Worm (Caenorhabditis elegans): ENCODE data around the gene math-18.

Gene math-18

ce11 chrII:2166376-2166775 lies 12.6 kb downstream of the math-18 start, which contains the start of gene C33C12.4:
Gene C33C12.4, minus strand, starts transcription at chrII:2166476.
- TF ChIP-seq ces-1 (GFP tag; optimal IDR thresholded peaks at IDR 0.05) (no peak), lin-32 (GFP tag; optimal IDR thresholded peaks at IDR 0.05) (no peak), elt-1 (tag; optimal IDR thresholded peaks at IDR 0.05; ENCODE audit: borderline replicate concordance, insufficient read depth) (no peak), unc-39 (tag; optimal IDR thresholded peaks at IDR 0.05) (no peak), nhr-12 (tag; optimal IDR thresholded peaks at IDR 0.05) (no peak), lin-13 (tag; optimal IDR thresholded peaks at IDR 0.05) (no peak), nhr-2 (tag; optimal IDR thresholded peaks at IDR 0.05) (no peak), zip-8 (tag; optimal IDR thresholded peaks at IDR 0.05) (no peak), elt-3 (tag; optimal IDR thresholded peaks at IDR 0.05) (no peak), M03D4.4 (tag; optimal IDR thresholded peaks at IDR 0.05) (no peak), ceh-39 (tag; optimal IDR thresholded peaks at IDR 0.05) (no peak)

ce11 chrII:2168374-2168773 lies 14.6 kb downstream of the math-18 start, which contains the start of gene fbxb-38:
Gene fbxb-38, minus strand, starts transcription at chrII:2168763.
- TF ChIP-seq zip-8 (tag; optimal IDR thresholded peaks at IDR 0.05) (no peak), bed-3 (GFP tag; optimal IDR thresholded peaks at IDR 0.05) (no peak), flh-1 (GFP tag; optimal IDR thresholded peaks at IDR 0.05) (no peak), snpc-4 (tag; optimal IDR thresholded peaks at IDR 0.05) (no peak), ces-1 (GFP tag; optimal IDR thresholded peaks at IDR 0.05) (no peak), blmp-1 (tag; optimal IDR thresholded peaks at IDR 0.05) (no peak), nhr-12 (tag; optimal IDR thresholded peaks at IDR 0.05) (no peak), nhr-76 (tag; optimal IDR thresholded peaks at IDR 0.05) (no peak), mls-2 (tag; optimal IDR thresholded peaks at IDR 0.05) (no peak), pha-4 (tag; optimal IDR thresholded peaks at IDR 0.05) (no peak), nhr-28 (tag; optimal IDR thresholded peaks at IDR 0.05) (no peak), cnd-1 (tag; optimal IDR thresholded peaks at IDR 0.05) (no peak), nhr-237 (tag; optimal IDR thresholded peaks at IDR 0.05) (no peak), lin-32 (GFP tag; optimal IDR thresholded peaks at IDR 0.05) (no peak)

DNA sequence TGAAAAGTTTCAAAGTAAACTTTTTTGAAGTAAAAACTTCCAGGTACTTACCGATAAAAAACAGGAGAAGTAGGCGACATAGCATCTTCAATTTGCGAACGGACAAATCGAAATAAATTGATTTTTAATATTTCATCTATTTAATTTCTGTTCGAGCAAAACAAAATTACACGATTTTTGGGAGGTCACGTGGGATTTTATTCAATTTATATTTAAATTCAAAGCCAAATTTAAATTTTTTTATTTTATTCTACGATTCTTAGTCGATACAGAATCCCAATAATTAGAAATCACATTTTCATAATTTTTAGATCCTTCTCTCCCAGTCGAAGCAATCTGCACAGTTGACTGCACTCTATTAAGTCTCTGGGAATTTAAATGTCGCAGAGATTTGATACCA lies 16.3 kb downstream of the math-18 start, which contains the start of gene C33C12.12:
C33C12.12 (minus strand) TSS at position 101 of the 400 bp plus-strand sequence.
- TF ChIP-seq elt-3 (tag; optimal IDR thresholded peaks at IDR 0.05) (no peak), unc-120 (tag; optimal IDR thresholded peaks at IDR 0.05; ENCODE audit: poor library complexity, severe bottlenecking) (no peak), sptf-1 (tag; optimal IDR thresholded peaks at IDR 0.05) (no peak), elt-1 (tag; optimal IDR thresholded peaks at IDR 0.05; ENCODE audit: borderline replicate concordance, insufficient read depth) (no peak), lin-13 (tag; optimal IDR thresholded peaks at IDR 0.05) (no peak), ces-1 (GFP tag; optimal IDR thresholded peaks at IDR 0.05) (no peak), nhr-2 (tag; optimal IDR thresholded peaks at IDR 0.05) (no peak), M03D4.4 (tag; optimal IDR thresholded peaks at IDR 0.05) (no peak), nhr-76 (tag; optimal IDR thresholded peaks at IDR 0.05) (no peak), zip-8 (tag; optimal IDR thresholded peaks at IDR 0.05) (no peak), lsy-2 (tag; optimal IDR thresholded peaks at IDR 0.05) (no peak), snpc-4 (tag; optimal IDR thresholded peaks at IDR 0.05) (no peak), ceh-43 (GFP tag; optimal IDR thresholded peaks at IDR 0.05) (no peak), tbx-8 (GFP tag; optimal IDR thresholded peaks at IDR 0.05) (no peak), cnd-1 (tag; optimal IDR thresholded peaks at IDR 0.05) (no peak), lin-32 (GFP tag; optimal IDR thresholded peaks at IDR 0.05) (no peak), hlh-1 (tag; optimal IDR thresholded peaks at IDR 0.05) (no peak), pha-4 (tag; optimal IDR thresholded peaks at IDR 0.05) (no peak), sem-2 (GFP tag; optimal IDR thresholded peaks at IDR 0.05) (no peak)

DNA sequence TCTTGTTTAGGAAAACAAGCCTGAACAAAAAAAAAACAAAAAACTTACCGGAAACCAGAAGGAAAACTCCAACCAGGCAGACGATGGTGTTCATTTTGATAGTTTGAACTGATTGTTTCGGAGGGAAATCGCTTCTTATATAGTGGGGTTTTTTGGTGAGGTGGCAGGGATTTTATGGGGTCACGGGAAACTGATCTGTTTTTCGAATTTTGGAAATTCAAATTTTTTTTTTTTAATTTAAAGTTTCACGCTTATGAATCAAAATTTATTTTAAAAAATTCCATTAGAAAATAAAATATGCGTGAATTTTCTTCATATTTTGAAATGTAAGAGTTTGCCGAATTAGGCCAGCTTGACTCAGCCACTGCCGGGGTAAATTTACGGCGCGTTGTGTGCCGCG lies 21.6 kb downstream of the math-18 start, which contains the start of gene C33C12.7:
C33C12.7 (minus strand) TSS at position 101 of the 400 bp plus-strand sequence.
- TF ChIP-seq lin-32 (GFP tag; optimal IDR thresholded peaks at IDR 0.05), result no peak
- no peak for TF ChIP-seq cnd-1 (tag; optimal IDR thresholded peaks at IDR 0.05)
- no peak for TF ChIP-seq lin-13 (tag; optimal IDR thresholded peaks at IDR 0.05)
- TF ChIP-seq unc-39 (tag; optimal IDR thresholded peaks at IDR 0.05), result no peak
- no peak for TF ChIP-seq ceh-39 (tag; optimal IDR thresholded peaks at IDR 0.05)
- TF ChIP-seq ces-1 (GFP tag; optimal IDR thresholded peaks at IDR 0.05), result no peak

DNA sequence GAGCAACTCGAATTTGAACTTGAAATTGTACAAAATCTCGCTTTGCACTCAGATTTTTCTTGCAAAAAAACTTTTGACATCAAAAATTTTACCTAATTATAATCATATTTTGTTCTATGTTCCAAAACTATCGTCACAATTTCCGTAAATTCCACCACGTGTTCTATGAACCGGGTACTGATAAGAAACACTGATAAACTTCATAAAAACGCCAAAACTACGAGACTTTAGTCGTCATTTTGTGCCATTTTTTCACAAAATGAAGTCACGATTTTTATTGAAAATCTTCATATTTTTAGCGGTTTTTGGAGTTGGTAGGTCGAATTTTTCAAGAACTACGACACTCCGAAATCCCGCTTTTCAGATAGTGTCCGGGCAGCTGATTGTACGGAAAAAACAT lies 22.9 kb downstream of the math-18 start, which contains the start of gene gba-1:
gba-1 (plus strand) TSS at position 54 of the 400 bp plus-strand sequence.
- TF ChIP-seq unc-120 (tag; optimal IDR thresholded peaks at IDR 0.05; ENCODE audit: poor library complexity, severe bottlenecking), result no peak
- TF ChIP-seq elt-1 (tag; optimal IDR thresholded peaks at IDR 0.05; ENCODE audit: borderline replicate concordance, insufficient read depth), result no peak
- no peak for TF ChIP-seq zip-8 (tag; optimal IDR thresholded peaks at IDR 0.05)
- TF ChIP-seq ztf-11 (tag; optimal IDR thresholded peaks at IDR 0.05), result no peak
- no peak for TF ChIP-seq mep-1 (tag; optimal IDR thresholded peaks at IDR 0.05)
- no peak for TF ChIP-seq elt-3 (tag; optimal IDR thresholded peaks at IDR 0.05)
